Fruit fly (Drosophila melanogaster): ENCODE data around the gene FeCH.

- TF ChIP-seq Ets98B (GFP tag; IDR thresholded peaks at IDR 0.05) (no peak), D1 (tag; optimal IDR thresholded peaks at IDR 0.05) (no peak), CG14655 (GFP tag; optimal IDR thresholded peaks at IDR 0.05) (no peak), CG13204 (GFP tag; optimal IDR thresholded peaks at IDR 0.05) (no peak), CG32121 (GFP tag; IDR thresholded peaks at IDR 0.05) (no peak), CG15710 (tag; optimal IDR thresholded peaks at IDR 0.05) (no peak), CG8301 (tag; optimal IDR thresholded peaks at IDR 0.05) (no peak), rn (GFP tag; IDR thresholded peaks at IDR 0.05) (no peak)
Observed at dm6 chr3R:31800663-31801062, 11.4 kb downstream of the FeCH start, which contains the start of gene Ir100a.
